Worm (Caenorhabditis elegans) whole organism, L2 larva: ENCODE measurements around the gene C34E10.10.

Experiments
- R02D3.7 ChIP-seq: fragments of 150-350 bp; optimal IDR thresholded peaks from 2 replicates; lab custom pipeline; 2014; ENCODE audit warnings: missing biosample characterization, missing genetic modification characterization
- alr-1 ChIP-seq: fragments of 150-350 bp; optimal IDR thresholded peaks from 2 replicates; lab custom pipeline; 2014; ENCODE audit warnings: missing biosample characterization, missing genetic modification characterization
- ama-1 ChIP-seq: fragments of 150-350 bp; optimal IDR thresholded peaks from 2 replicates; lab custom pipeline; 2018; ENCODE audit warnings: inconsistent platforms
- egl-27 ChIP-seq: sonication (generic microtip); optimal IDR thresholded peaks from 3 replicates; lab custom pipeline; 2017; ENCODE audit warnings: missing biosample characterization, missing genetic modification reagents, missing genetic modification characterization
- elt-3 ChIP-seq: sonication (generic microtip); optimal IDR thresholded peaks from 2 replicates; lab custom pipeline; 2017; ENCODE audit warnings: missing biosample characterization, missing genetic modification characterization
- lin-13 ChIP-seq: fragments of 150-350 bp; optimal IDR thresholded peaks from 2 replicates; lab custom pipeline; 2014; ENCODE audit warnings: missing biosample characterization, missing genetic modification reagents, missing genetic modification characterization
- nhr-12 ChIP-seq: fragments of 150-350 bp; optimal IDR thresholded peaks from 2 replicates; lab custom pipeline; 2014; ENCODE audit warnings: missing biosample characterization, missing genetic modification characterization
- nhr-23 ChIP-seq: fragments of 150-350 bp; optimal IDR thresholded peaks from 2 replicates; lab custom pipeline; 2014; ENCODE audit warnings: missing biosample characterization, missing genetic modification reagents, missing genetic modification characterization
- nhr-237 ChIP-seq: fragments of 150-350 bp; optimal IDR thresholded peaks from 2 replicates; lab custom pipeline; 2014; ENCODE audit warnings: missing biosample characterization, missing genetic modification characterization

DNA sequence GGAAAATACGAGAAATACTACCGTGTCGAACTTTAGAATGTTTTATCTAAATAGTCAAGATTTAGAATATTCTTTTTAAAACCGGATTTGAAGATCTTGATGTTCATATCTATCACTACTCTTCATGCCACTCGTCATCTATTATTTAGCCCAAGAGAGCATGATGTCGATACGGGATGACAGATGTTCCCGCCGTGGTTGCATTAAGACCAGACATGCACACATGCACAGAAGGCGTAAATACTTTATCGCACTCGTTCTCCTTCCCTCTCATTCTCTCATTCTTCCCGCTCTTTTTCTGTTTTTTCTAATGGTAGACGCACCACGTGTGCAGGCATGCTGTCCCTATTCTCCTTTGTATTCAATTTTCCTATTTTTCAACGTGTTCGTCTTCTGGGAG lies 44.3 kb downstream of the C34E10.10 start:
- TF ChIP-seq R02D3.7 (tag; lab: Kevin White, UChicago) (no peak), ama-1 (lab: Kevin White, UChicago) (no peak), nhr-237 (tag; lab: Kevin White, UChicago) (no peak), nhr-12 (tag; lab: Kevin White, UChicago) (no peak), elt-3 (tag; lab: Kevin White, UChicago) (no peak), egl-27 (tag; lab: Kevin White, UChicago) (no peak), alr-1 (no peak), nhr-23 (no peak), lin-13 (GFP tag; lab: Kevin White, UChicago) (no peak)
